Worm (Caenorhabditis elegans): ENCODE measurements around the gene F09F9.3.

The F09F9.3 gene

ce11 chrX:4142202-4142601 lies 21.4 kb upstream of the F09F9.3 start (continued):
- TF ChIP-seq ztf-18 (tag; optimal IDR thresholded peaks at IDR 0.05), result no peak
- TF ChIP-seq rpc-1 (optimal IDR thresholded peaks at IDR 0.05), result no peak
- TF ChIP-seq rpc-1 (tag; optimal IDR thresholded peaks at IDR 0.05), result no peak
- TF ChIP-seq madf-8 (GFP tag; conservative IDR thresholded peaks at IDR 0.05), result no peak
- peak; percentile 68; the same call in 1 of the 2 replicates for TF ChIP-seq egl-44 (GFP tag; IDR thresholded peaks at IDR 0.05)
- TF ChIP-seq K12H6.12 (tag; optimal IDR thresholded peaks at IDR 0.05), result peak; percentile 66
- peak; percentile 32 for TF ChIP-seq lin-54 (GFP tag; optimal IDR thresholded peaks at IDR 0.05)
- TF ChIP-seq ztf-26 (tag; optimal IDR thresholded peaks at IDR 0.05), result peak; percentile 90
- no peak for TF ChIP-seq hmg-20 (GFP tag; IDR thresholded peaks at IDR 0.05)
- peak; percentile 71 for TF ChIP-seq dox-1 (GFP tag; IDR thresholded peaks at IDR 0.05)
- peak; percentile 41 for TF ChIP-seq nhr-90 (tag; optimal IDR thresholded peaks at IDR 0.05)
- peak; percentile 46 for TF ChIP-seq hmg-1.2 (GFP tag; IDR thresholded peaks at IDR 0.05)
- peak; percentile 41 for TF ChIP-seq lin-40 (tag; optimal IDR thresholded peaks at IDR 0.05)
- TF ChIP-seq zim-3 (tag; optimal IDR thresholded peaks at IDR 0.05), result no peak
- no peak for TF ChIP-seq F39B2.1 (GFP tag; IDR thresholded peaks at IDR 0.05)
- no peak for TF ChIP-seq nfya-1 (tag; optimal IDR thresholded peaks at IDR 0.05; ENCODE audit: borderline replicate concordance, insufficient read depth)
- TF ChIP-seq ama-1 (optimal IDR thresholded peaks at IDR 0.05), result no peak
- peak in 1 of 2 experiments; percentile 52 for TF ChIP-seq ama-1 (GFP tag; optimal IDR thresholded peaks at IDR 0.05)
- peak; percentile 17 for TF ChIP-seq die-1 (tag; optimal IDR thresholded peaks at IDR 0.05)
- no peak for TF ChIP-seq efl-1 (GFP tag; optimal IDR thresholded peaks at IDR 0.05)
- TF ChIP-seq tbp1 (GFP tag; optimal IDR thresholded peaks at IDR 0.05), result peak; percentile 56
- no peak for TF ChIP-seq F57A8.1 (GFP tag; optimal IDR thresholded peaks at IDR 0.05)

ce11 chrX:4140755-4141417 lies 20.1 kb upstream of the F09F9.3 start:
- TF ChIP-seq zim-3 (tag; optimal IDR thresholded peaks at IDR 0.05), result peak; percentile 2
- TF ChIP-seq attf-5 (GFP tag; optimal IDR thresholded peaks at IDR 0.05), result no peak
- no peak for TF ChIP-seq unc-62 (GFP tag; optimal IDR thresholded peaks at IDR 0.05)
- TF ChIP-seq K12H6.12 (tag; optimal IDR thresholded peaks at IDR 0.05), result no peak
- no peak for TF ChIP-seq F55B11.4 (tag; optimal IDR thresholded peaks at IDR 0.05; ENCODE audit: borderline replicate concordance, insufficient read depth)
- TF ChIP-seq nhr-80 (tag; optimal IDR thresholded peaks at IDR 0.05), result peak; percentile 50
- TF ChIP-seq nhr-120 (GFP tag; IDR thresholded peaks at IDR 0.05), result no peak
- TF ChIP-seq ztf-22 (GFP tag; optimal IDR thresholded peaks at IDR 0.05), result peak; percentile 37
- no peak for TF ChIP-seq lsl-1 (GFP tag; optimal IDR thresholded peaks at IDR 0.05)
- no peak for TF ChIP-seq F10E7.11 (tag; optimal IDR thresholded peaks at IDR 0.05)
- TF ChIP-seq cebp-1 (GFP tag; IDR thresholded peaks at IDR 0.05), result no peak
- peak; percentile 6 for TF ChIP-seq cebp-1 (tag; optimal IDR thresholded peaks at IDR 0.05)
- TF ChIP-seq somi-1 (GFP tag; optimal IDR thresholded peaks at IDR 0.05), result peak; percentile 23
- no peak for TF ChIP-seq sptf-2 (GFP tag; optimal IDR thresholded peaks at IDR 0.05)
- no peak for TF ChIP-seq hmg-1.2 (GFP tag; IDR thresholded peaks at IDR 0.05)
- no peak for TF ChIP-seq nhr-27 (tag; optimal IDR thresholded peaks at IDR 0.05)
- no peak for TF ChIP-seq mxl-1 (tag; optimal IDR thresholded peaks at IDR 0.05)
- TF ChIP-seq lin-54 (GFP tag; optimal IDR thresholded peaks at IDR 0.05), result no peak
- TF ChIP-seq lin-40 (tag; optimal IDR thresholded peaks at IDR 0.05), result peak; percentile 11
- no peak for TF ChIP-seq dpl-1 (GFP tag; optimal IDR thresholded peaks at IDR 0.05)
- TF ChIP-seq Y53G8AR.9 (GFP tag; conservative IDR thresholded peaks at IDR 0.05), result no peak
- no peak for TF ChIP-seq chd-7 (tag; optimal IDR thresholded peaks at IDR 0.05)
- TF ChIP-seq lag-1 (GFP tag; IDR thresholded peaks at IDR 0.05), result no peak
- TF ChIP-seq pha-4 (tag; optimal IDR thresholded peaks at IDR 0.05), result no peak
- TF ChIP-seq Y67H2A.10 (GFP tag; conservative IDR thresholded peaks at IDR 0.05), result no peak
- TF ChIP-seq ztf-25 (GFP tag; IDR thresholded peaks at IDR 0.05), result no peak
- no peak for TF ChIP-seq ceh-79 (tag; optimal IDR thresholded peaks at IDR 0.05)
- TF ChIP-seq ztf-3 (GFP tag; optimal IDR thresholded peaks at IDR 0.05), result no peak
- TF ChIP-seq bed-1 (GFP tag; IDR thresholded peaks at IDR 0.05), result no peak
- TF ChIP-seq B0261.1 (tag; optimal IDR thresholded peaks at IDR 0.05), result no peak
- TF ChIP-seq B0035.1 (tag; optimal IDR thresholded peaks at IDR 0.05), result no peak
- 0 out of 2 replicates have a peak, but pooled peaks have one; percentile 7 for TF ChIP-seq egl-44 (GFP tag; IDR thresholded peaks at IDR 0.05)
